Worm (Caenorhabditis elegans): ENCODE results near the gene W09D6.5.

ce11 chrIII:11090870-11091386 lies 2.6 kb downstream of the W09D6.5 start:
- no peak for TF ChIP-seq W03F9.2 (tag; optimal IDR thresholded peaks at IDR 0.05)
- no peak for TF ChIP-seq him-1 (tag; optimal IDR thresholded peaks at IDR 0.05)
- no peak for TF ChIP-seq dao-5 (tag; optimal IDR thresholded peaks at IDR 0.05)

Measured in whole organism, L4/young adult.